Fruit fly (Drosophila melanogaster) whole organism, embryonic: ENCODE results near the gene cue.

Experiments
- Atf3 ChIP-seq: fragments of 200-800 bp; sonication (Bioruptor generic); optimal IDR thresholded peaks from 3 replicates; lab custom pipeline; 2016; ENCODE audit warnings: missing biosample characterization, missing genetic modification characterization
- Bdp1 ChIP-seq: fragments of 200-800 bp; sonication (Bioruptor generic); optimal IDR thresholded peaks from 3 replicates; lab custom pipeline; 2016; ENCODE audit warnings: missing biosample characterization, missing genetic modification characterization
- Bgb ChIP-seq: fragments of 200-800 bp; sonication (Bioruptor generic); IDR thresholded peaks from 2 replicates; pipeline ENCODE4 v1.3.6; 2022; ENCODE audit warnings: missing biosample characterization, missing genetic modification characterization; ENCODE audit not compliant: partially characterized antibody
- CG10321 ChIP-seq: fragments of 200-800 bp; sonication (Bioruptor generic); IDR thresholded peaks from 2 replicates; pipeline ENCODE4 v1.3.6; 2022; ENCODE audit warnings: missing biosample characterization, missing genetic modification characterization
- CG10654 ChIP-seq: fragments of 200-800 bp; sonication (Bioruptor generic); optimal IDR thresholded peaks from 2 replicates; lab custom pipeline; 2016; ENCODE audit warnings: missing biosample characterization, missing genetic modification characterization
- CG11398 ChIP-seq: fragments of 200-800 bp; sonication (Bioruptor generic); optimal IDR thresholded peaks from 2 replicates; lab custom pipeline; 2016; ENCODE audit warnings: missing biosample characterization, missing genetic modification characterization
- CG13424 ChIP-seq: fragments of 200-800 bp; sonication (Bioruptor generic); optimal IDR thresholded peaks from 2 replicates; lab custom pipeline; 2019; ENCODE audit warnings: missing biosample characterization, mild to moderate bottlenecking, missing genetic modification characterization, moderate library complexity
- CG13775 ChIP-seq: fragments of 200-800 bp; sonication (Bioruptor generic); optimal IDR thresholded peaks from 3 replicates; lab custom pipeline; 2017; ENCODE audit warnings: missing biosample characterization, mild to moderate bottlenecking, missing genetic modification characterization
- CG1603 ChIP-seq: fragments of 200-800 bp; sonication (Bioruptor generic); optimal IDR thresholded peaks from 2 replicates; lab custom pipeline; 2019; ENCODE audit warnings: missing biosample characterization, mild to moderate bottlenecking, missing genetic modification characterization, moderate library complexity
- CG3726 ChIP-seq: fragments of 200-800 bp; sonication (Bioruptor generic); IDR thresholded peaks from 3 replicates; pipeline ENCODE4, ENCODE4 v1.3.6; 2022; ENCODE audit warnings: missing biosample characterization, missing genetic modification characterization
- CG3995 ChIP-seq: fragments of 200-800 bp; sonication (Bioruptor generic); optimal IDR thresholded peaks from 3 replicates; lab custom pipeline; 2016; ENCODE audit warnings: missing biosample characterization, missing genetic modification characterization
- CG4820 ChIP-seq: fragments of 200-800 bp; sonication (Bioruptor generic); optimal IDR thresholded peaks from 3 replicates; lab custom pipeline; 2016; ENCODE audit warnings: missing biosample characterization, missing genetic modification characterization
- CG5953 ChIP-seq: fragments of 200-800 bp; sonication (Bioruptor generic); IDR thresholded peaks from 2 replicates; pipeline ENCODE4 v1.3.6; 2022; ENCODE audit warnings: missing biosample characterization, missing genetic modification characterization
- CG8281 ChIP-seq: fragments of 200-800 bp; sonication (Bioruptor generic); optimal IDR thresholded peaks from 2 replicates; lab custom pipeline; 2018; ENCODE audit warnings: missing biosample characterization, mild to moderate bottlenecking, missing genetic modification characterization, moderate library complexity
- CG8765 ChIP-seq: fragments of 200-800 bp; sonication (Bioruptor generic); IDR thresholded peaks from 2 replicates; pipeline ENCODE4 v1.3.6; 2022; ENCODE audit warnings: missing biosample characterization, missing genetic modification characterization
- CHES-1-like ChIP-seq: fragments of 200-800 bp; sonication (Bioruptor generic); optimal IDR thresholded peaks from 2 replicates; lab custom pipeline; 2016; ENCODE audit warnings: missing biosample characterization, missing genetic modification characterization
- CkIIα-i1 ChIP-seq: fragments of 200-800 bp; sonication (Bioruptor generic); IDR thresholded peaks from 2 replicates; pipeline ENCODE4 v1.3.6; 2022; ENCODE audit warnings: missing biosample characterization, missing genetic modification characterization
- D19A ChIP-seq: fragments of 200-800 bp; optimal IDR thresholded peaks from 3 replicates; lab custom pipeline; 2019; ENCODE audit warnings: missing biosample characterization, mild to moderate bottlenecking, missing genetic modification characterization, moderate library complexity
- D19B ChIP-seq: fragments of 200-800 bp; sonication (Bioruptor generic); optimal IDR thresholded peaks from 2 replicates; lab custom pipeline; 2017; ENCODE audit warnings: missing biosample characterization, mild to moderate bottlenecking, missing genetic modification characterization
- Dbx ChIP-seq: fragments of 200-800 bp; sonication (Bioruptor generic); IDR thresholded peaks from 3 replicates; pipeline ENCODE4 v1.3.6; 2022; ENCODE audit warnings: missing biosample characterization, missing genetic modification characterization
- Doc3 ChIP-seq: fragments of 200-800 bp; sonication (Bioruptor generic); IDR thresholded peaks from 3 replicates; pipeline ENCODE4 v1.3.6; 2022; ENCODE audit warnings: missing biosample characterization, missing genetic modification characterization; ENCODE audit not compliant: partially characterized antibody
- Drgx ChIP-seq: fragments of 200-800 bp; sonication (Bioruptor generic); IDR thresholded peaks from 2 replicates; pipeline ENCODE4 v1.3.6; 2022; ENCODE audit warnings: missing biosample characterization, missing genetic modification characterization
- E2f1 ChIP-seq: fragments of 200-800 bp; sonication (Bioruptor generic); IDR thresholded peaks from 2 replicates; pipeline ENCODE4 v1.3.6; 2022; ENCODE audit warnings: missing biosample characterization, missing genetic modification characterization
- HLH4C ChIP-seq: fragments of 200-800 bp; sonication (Bioruptor generic); IDR thresholded peaks from 3 replicates; pipeline ENCODE4 v1.3.6; 2022; ENCODE audit warnings: missing biosample characterization, missing genetic modification characterization; ENCODE audit not compliant: partially characterized antibody
- Hsf ChIP-seq: fragments of 200-800 bp; sonication (Bioruptor generic); optimal IDR thresholded peaks from 3 replicates; lab custom pipeline; 2016; ENCODE audit warnings: missing biosample characterization, missing genetic modification characterization
- Kr ChIP-seq: fragments of 200-800 bp; sonication (Bioruptor generic); optimal IDR thresholded peaks from 2 replicates; lab custom pipeline; 2017; ENCODE audit warnings: missing biosample characterization, mild to moderate bottlenecking, missing genetic modification characterization
- Med ChIP-seq: fragments of 200-800 bp; sonication (Bioruptor generic); peaks from one replicate; lab custom pipeline; 2016; ENCODE audit warnings: missing biosample characterization, missing genetic modification characterization, mild to moderate bottlenecking, inconsistent platforms, moderate library complexity
- Mrtf ChIP-seq: fragments of 200-800 bp; sonication (Bioruptor generic); IDR thresholded peaks from 3 replicates; pipeline ENCODE4 v1.3.6; 2022; ENCODE audit warnings: missing biosample characterization, missing genetic modification characterization
- Pdp1 ChIP-seq, 2 experiments: fragments of 200-800 bp; sonication (Bioruptor generic); optimal IDR thresholded peaks; 3 replicates each; lab custom pipeline; 2016; ENCODE audit warnings: missing biosample characterization in 2 of 2, missing genetic modification characterization in 2 of 2, mild to moderate bottlenecking in 1 of 2, moderate library complexity in 1 of 2
- Poxn ChIP-seq: fragments of 200-800 bp; sonication (Bioruptor generic); IDR thresholded peaks from 2 replicates; pipeline ENCODE4 v1.3.6; 2022; ENCODE audit warnings: missing biosample characterization, missing genetic modification characterization
- Side ChIP-seq: fragments of 200-800 bp; sonication (Bioruptor generic); optimal IDR thresholded peaks from 2 replicates; lab custom pipeline; 2016; ENCODE audit warnings: missing biosample characterization, missing genetic modification characterization
- Sin3A ChIP-seq: fragments of >200 bp; optimal IDR thresholded peaks from 2 replicates; lab custom pipeline; 2018
- Usf ChIP-seq: fragments of 200-800 bp; sonication (Bioruptor generic); optimal IDR thresholded peaks from 2 replicates; lab custom pipeline; 2017; ENCODE audit warnings: missing genotype, missing biosample characterization, missing genetic modification characterization
- ab ChIP-seq: fragments of 200-800 bp; sonication (Bioruptor generic); optimal IDR thresholded peaks from 2 replicates; lab custom pipeline; 2016; ENCODE audit warnings: missing biosample characterization, missing genetic modification characterization
- bbx ChIP-seq: fragments of 200-800 bp; sonication (Bioruptor generic); IDR thresholded peaks from 2 replicates; pipeline ENCODE4 v1.3.6; 2022; ENCODE audit warnings: missing biosample characterization, missing genetic modification characterization; ENCODE audit not compliant: partially characterized antibody
- cg ChIP-seq: fragments of 200-800 bp; sonication (Bioruptor generic); optimal IDR thresholded peaks from 3 replicates; lab custom pipeline; 2019; ENCODE audit warnings: missing biosample characterization, mild to moderate bottlenecking, missing genetic modification characterization, moderate library complexity
- exex ChIP-seq: fragments of 200-800 bp; sonication (Bioruptor generic); optimal IDR thresholded peaks from 4 replicates; lab custom pipeline; 2018; ENCODE audit warnings: missing biosample characterization, mild to moderate bottlenecking, missing genetic modification characterization, moderate library complexity
- gce ChIP-seq: fragments of 200-800 bp; sonication (Bioruptor generic); IDR thresholded peaks from 3 replicates; pipeline ENCODE4 v1.3.6; 2022; ENCODE audit warnings: missing biosample characterization, missing genetic modification characterization
- her ChIP-seq: fragments of 200-800 bp; sonication (Bioruptor generic); optimal IDR thresholded peaks from 2 replicates; lab custom pipeline; 2016; ENCODE audit warnings: missing biosample characterization, missing genetic modification characterization
- inv ChIP-seq: fragments of 200-800 bp; sonication (Bioruptor generic); IDR thresholded peaks from 2 replicates; pipeline ENCODE4 v1.3.6; 2022; ENCODE audit warnings: missing biosample characterization, missing genetic modification characterization; ENCODE audit not compliant: partially characterized antibody
- jumu ChIP-seq: fragments of 200-800 bp; sonication (Bioruptor generic); optimal IDR thresholded peaks from 3 replicates; lab custom pipeline; 2016; ENCODE audit warnings: missing biosample characterization, missing genetic modification characterization
- prd ChIP-seq, 3 experiments: fragments of >200 bp in 2 of 3; fragments of 200-800 bp in 1 of 3; sonication (Bioruptor generic) in 1 of 3; optimal IDR thresholded peaks in 2 of 3; IDR thresholded peaks in 1 of 3; 2 replicates in 2 of 3; 3 replicates in 1 of 3; pipeline versions ENCODE4 v1.3.6 to Lab custom; 2017 to 2022; ENCODE audit warnings: missing biosample characterization in 1 of 3, missing genetic modification characterization in 1 of 3
- pum ChIP-seq: fragments of 200-800 bp; sonication (Bioruptor generic); optimal IDR thresholded peaks from 2 replicates; lab custom pipeline; 2016; ENCODE audit warnings: missing biosample characterization, missing genetic modification characterization
- sim ChIP-seq: fragments of 200-800 bp; sonication (Bioruptor generic); IDR thresholded peaks from 2 replicates; pipeline ENCODE4 v1.3.6; 2022; ENCODE audit warnings: missing biosample characterization, missing genetic modification characterization
- slbo ChIP-seq: fragments of 200-800 bp; sonication (Bioruptor generic); IDR thresholded peaks from 2 replicates; pipeline ENCODE4 v1.3.6; 2022; ENCODE audit warnings: missing biosample characterization, missing genetic modification characterization
- toy ChIP-seq: fragments of 200-800 bp; sonication (Bioruptor generic); IDR thresholded peaks from 2 replicates; pipeline ENCODE4 v1.3.6; 2022; ENCODE audit warnings: missing biosample characterization, missing genetic modification characterization
- trem ChIP-seq: fragments of 200-800 bp; optimal IDR thresholded peaks from 3 replicates; lab custom pipeline; 2019; ENCODE audit warnings: missing biosample characterization, mild to moderate bottlenecking, missing genetic modification characterization, moderate library complexity
- twi ChIP-seq: fragments of 200-800 bp; optimal IDR thresholded peaks from 2 replicates; lab custom pipeline; 2019; ENCODE audit warnings: missing biosample characterization, mild to moderate bottlenecking, missing genetic modification characterization, moderate library complexity
- unc-4 ChIP-seq: fragments of 200-800 bp; sonication (Bioruptor generic); IDR thresholded peaks from 2 replicates; pipeline ENCODE4 v1.3.6; 2022; ENCODE audit warnings: missing biosample characterization, missing genetic modification characterization; ENCODE audit not compliant: partially characterized antibody
- zen2 ChIP-seq: fragments of 200-800 bp; sonication (Bioruptor generic); IDR thresholded peaks from 3 replicates; pipeline ENCODE4 v1.3.6; 2022; ENCODE audit warnings: missing biosample characterization, missing genetic modification characterization; ENCODE audit not compliant: partially characterized antibody

cue gene

DNA sequence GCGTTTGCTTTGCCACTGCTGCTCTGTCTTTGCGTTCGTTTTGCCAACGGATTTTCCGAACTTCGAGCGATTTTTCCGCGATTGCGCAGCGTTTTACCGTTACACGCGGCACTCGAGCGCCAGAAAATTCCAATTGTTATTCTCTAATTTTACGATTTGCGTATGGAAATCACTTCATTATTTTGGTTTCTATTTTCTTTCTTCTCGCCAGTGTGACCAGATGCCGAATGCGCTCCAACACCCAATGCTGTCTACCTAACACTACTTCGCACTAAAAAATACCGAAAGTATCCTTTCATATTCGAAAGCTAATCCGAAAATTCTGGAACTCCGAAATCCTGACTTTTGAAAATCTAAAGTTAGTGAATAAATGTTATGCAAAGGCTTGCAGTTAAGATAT, 20.7 kb downstream of the cue start, which contains the start of gene CG12084 (continued):
- TF ChIP-seq D19A (tag; lab: Kevin White, UChicago), result no peak
- no peak for TF ChIP-seq bbx
- no peak for TF ChIP-seq CG8765 (GFP tag; lab: Robert Waterston, UW)
- TF ChIP-seq Atf3 (GFP tag; lab: Kevin White, UChicago), result no peak
- no peak for TF ChIP-seq Drgx (GFP tag; lab: Robert Waterston, UW)
- TF ChIP-seq her (GFP tag; lab: Kevin White, UChicago), result peak; percentile 13
- no peak for TF ChIP-seq CkIIα-i1 (GFP tag; lab: Robert Waterston, UW)
- peak; percentile 64 for TF ChIP-seq Sin3A (lab: Kevin White, UChicago)
- TF ChIP-seq toy (GFP tag; lab: Robert Waterston, UW), result no peak

DNA sequence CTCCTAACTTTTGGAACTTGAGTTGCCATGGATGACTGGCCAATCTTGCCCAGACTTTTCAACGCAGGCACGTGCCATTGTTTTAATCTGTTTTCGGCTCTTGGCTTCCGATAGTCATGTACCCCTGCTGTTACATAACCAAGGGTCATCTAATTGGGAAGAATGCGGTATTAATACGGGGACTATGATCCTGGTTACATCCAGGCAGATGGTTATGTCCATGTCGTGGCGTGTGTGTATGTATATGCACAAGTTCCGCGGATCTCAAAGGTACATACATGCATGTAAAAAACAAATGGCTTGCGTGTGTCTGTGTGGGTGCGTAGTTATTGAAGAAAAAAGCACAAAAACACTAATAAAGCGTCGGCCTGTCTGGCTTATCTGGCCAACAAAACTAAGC, 21.3 kb downstream of the cue start:
- TF ChIP-seq jumu (GFP tag; lab: Kevin White, UChicago) (no peak), Bdp1 (GFP tag; lab: Kevin White, UChicago) (no peak), gce (GFP tag; lab: Robert Waterston, UW) (no peak), Pdp1 (GFP tag; optimal IDR thresholded peaks at IDR 0.05; lab: Kevin White, UChicago) (peak in 1 of 2 experiments; percentile 94), toy (GFP tag; lab: Robert Waterston, UW) (no peak), pum (no peak), CG3726 (GFP tag; lab: Robert Waterston, UW) (no peak), Side (GFP tag; lab: Kevin White, UChicago) (no peak), Atf3 (GFP tag; lab: Kevin White, UChicago) (no peak), exex (tag; lab: Kevin White, UChicago) (peak; percentile 22), Med (GFP tag; lab: Kevin White, UChicago) (peak; percentile 80), Mrtf (GFP tag; lab: Robert Waterston, UW) (no peak), CG1603 (tag; lab: Kevin White, UChicago) (no peak), sim (GFP tag; lab: Robert Waterston, UW) (no peak), D19B (GFP tag; lab: Kevin White, UChicago) (no peak), CG5953 (GFP tag; lab: Robert Waterston, UW) (no peak), CHES-1-like (no peak), twi (tag; lab: Kevin White, UChicago) (no peak), HLH4C (no peak), cg (GFP tag; lab: Kevin White, UChicago) (peak; percentile 75), unc-4 (GFP tag; lab: Robert Waterston, UW) (no peak), Dbx (GFP tag; lab: Robert Waterston, UW) (no peak), trem (tag; lab: Kevin White, UChicago) (no peak), CG11398 (no peak), CG10321 (GFP tag; lab: Robert Waterston, UW) (no peak), CG3995 (GFP tag; lab: Kevin White, UChicago) (no peak), Doc3 (GFP tag; lab: Robert Waterston, UW) (0 out of 3 replicates have a peak, but pooled peaks have one; percentile 13), Bgb (0 out of 2 replicates have a peak, but pooled peaks have one; percentile 11), E2f1 (GFP tag; lab: Robert Waterston, UW) (no peak), CG13775 (GFP tag; lab: Kevin White, UChicago) (peak; percentile 11), Hsf (no peak), Usf (no peak), Poxn (GFP tag; lab: Robert Waterston, UW) (no peak), inv (GFP tag; lab: Robert Waterston, UW) (no peak), CG4820 (no peak), CG10654 (no peak), CG8281 (tag; lab: Kevin White, UChicago) (no peak), prd (optimal IDR thresholded peaks at IDR 0.05; lab: Kevin White, UChicago) (no peak), prd (GFP tag; IDR thresholded peaks at IDR 0.05; lab: Robert Waterston, UW) (no peak), ab (no peak), zen2 (GFP tag; lab: Robert Waterston, UW) (no peak), Kr (GFP tag; lab: Kevin White, UChicago) (no peak), CG13424 (no peak), slbo (GFP tag; lab: Robert Waterston, UW) (no peak)
